Fruit fly (Drosophila melanogaster) whole organism, embryonic: ENCODE data around the gene CG2278.
A peak's percentile ranks its signal among the peaks of the same experiment; 100 is the strongest.

Experiments
- CG10274 ChIP-seq: fragments of 200-800 bp; sonication (Bioruptor generic); optimal IDR thresholded peaks from 3 replicates; lab custom pipeline; 2017; ENCODE audit warnings: missing biosample characterization, mild to moderate bottlenecking, missing genetic modification characterization
- CG13424 ChIP-seq: fragments of 200-800 bp; sonication (Bioruptor generic); optimal IDR thresholded peaks from 2 replicates; lab custom pipeline; 2019; ENCODE audit warnings: missing biosample characterization, mild to moderate bottlenecking, missing genetic modification characterization, moderate library complexity
- CG14965 ChIP-seq: fragments of 200-800 bp; sonication (Bioruptor generic); optimal IDR thresholded peaks from 2 replicates; lab custom pipeline; 2016; ENCODE audit warnings: missing biosample characterization, missing genetic modification characterization, borderline replicate concordance
- CG15011 ChIP-seq: fragments of 200-800 bp; sonication (Bioruptor generic); optimal IDR thresholded peaks from 3 replicates; lab custom pipeline; 2018; ENCODE audit warnings: missing biosample characterization, mild to moderate bottlenecking, missing genetic modification characterization
- CG17186 ChIP-seq: fragments of 200-800 bp; sonication (Bioruptor generic); optimal IDR thresholded peaks from 3 replicates; lab custom pipeline; 2017; ENCODE audit warnings: missing biosample characterization, missing genetic modification reagents, missing genetic modification characterization
- CG17802 ChIP-seq: fragments of 200-800 bp; sonication (Bioruptor generic); optimal IDR thresholded peaks from 2 replicates; lab custom pipeline; 2018; ENCODE audit warnings: missing biosample characterization, mild to moderate bottlenecking, missing genetic modification characterization, moderate library complexity
- CG17829 ChIP-seq: fragments of 200-800 bp; optimal IDR thresholded peaks from 2 replicates; lab custom pipeline; 2019; ENCODE audit warnings: missing biosample characterization, mild to moderate bottlenecking, missing genetic modification characterization, moderate library complexity
- CG17912 ChIP-seq: fragments of 200-800 bp; sonication (Bioruptor generic); optimal IDR thresholded peaks from 2 replicates; lab custom pipeline; 2018; ENCODE audit warnings: missing biosample characterization, mild to moderate bottlenecking, missing genetic modification characterization
- CG2712 ChIP-seq: fragments of 200-800 bp; optimal IDR thresholded peaks from 3 replicates; lab custom pipeline; 2019; ENCODE audit warnings: missing biosample characterization, mild to moderate bottlenecking, missing genetic modification characterization, moderate library complexity
- CG2889 ChIP-seq: fragments of 200-800 bp; sonication (Bioruptor generic); IDR thresholded peaks from 3 replicates; pipeline ENCODE4 v1.3.6; 2022; ENCODE audit warnings: missing biosample characterization, missing genetic modification characterization
- CG3281 ChIP-seq: fragments of 200-800 bp; sonication (Bioruptor generic); optimal IDR thresholded peaks from 3 replicates; lab custom pipeline; 2017; ENCODE audit warnings: missing biosample characterization, mild to moderate bottlenecking, missing genetic modification characterization
- CG6272 ChIP-seq: fragments of 200-800 bp; sonication (Bioruptor generic); IDR thresholded peaks from 2 replicates; pipeline ENCODE4 v1.3.6; 2022; ENCODE audit warnings: missing biosample characterization, missing genetic modification characterization
- CG6654 ChIP-seq: fragments of 200-800 bp; sonication (Bioruptor generic); optimal IDR thresholded peaks from 2 replicates; lab custom pipeline; 2017; ENCODE audit warnings: missing biosample characterization, mild to moderate bottlenecking, missing genetic modification characterization
- CG9437 ChIP-seq: fragments of 200-800 bp; sonication (Bioruptor generic); optimal IDR thresholded peaks from 2 replicates; lab custom pipeline; 2018; ENCODE audit warnings: missing biosample characterization, mild to moderate bottlenecking, missing genetic modification characterization
- CG9876 ChIP-seq: fragments of 200-800 bp; sonication (Bioruptor generic); optimal IDR thresholded peaks from 2 replicates; lab custom pipeline; 2016; ENCODE audit warnings: missing biosample characterization, missing genetic modification characterization
- CrebB ChIP-seq: fragments of 200-800 bp; sonication (Bioruptor generic); optimal IDR thresholded peaks from 3 replicates; lab custom pipeline; 2018; ENCODE audit warnings: missing biosample characterization, mild to moderate bottlenecking, missing genetic modification characterization
- Doc2 ChIP-seq: fragments of 200-800 bp; sonication (Bioruptor generic); IDR thresholded peaks from 2 replicates; pipeline ENCODE4 v1.3.6; 2022; ENCODE audit warnings: missing biosample characterization, missing genetic modification characterization
- Dref ChIP-seq: fragments of 200-800 bp; sonication (Bioruptor generic); IDR thresholded peaks from 2 replicates; pipeline ENCODE4 v1.3.6; 2022; ENCODE audit warnings: missing biosample characterization, missing genetic modification characterization
- ERR ChIP-seq: fragments of 200-800 bp; sonication (Bioruptor generic); optimal IDR thresholded peaks from 2 replicates; lab custom pipeline; 2016; ENCODE audit warnings: missing biosample characterization, missing genetic modification characterization
- Ets65A ChIP-seq: fragments of 200-800 bp; sonication (Bioruptor generic); peaks from one replicate; lab custom pipeline; 2016; ENCODE audit warnings: missing biosample characterization, missing genetic modification characterization
- Fer1 ChIP-seq: fragments of 200-800 bp; sonication (Bioruptor generic); optimal IDR thresholded peaks from 2 replicates; lab custom pipeline; 2017; ENCODE audit warnings: missing biosample characterization, mild to moderate bottlenecking, missing genetic modification characterization
- HLH3B ChIP-seq: fragments of 200-800 bp; sonication (Bioruptor generic); IDR thresholded peaks from 2 replicates; pipeline ENCODE4 v1.3.6; 2022; ENCODE audit warnings: missing biosample characterization, missing genetic modification characterization
- Hr3 ChIP-seq: fragments of 200-800 bp; sonication (Bioruptor generic); optimal IDR thresholded peaks from 3 replicates; lab custom pipeline; 2016; ENCODE audit warnings: missing biosample characterization, missing genetic modification characterization
- Jarid2 ChIP-seq: fragments of 200-800 bp; sonication (Bioruptor generic); optimal IDR thresholded peaks from 3 replicates; lab custom pipeline; 2017; ENCODE audit warnings: mild to moderate bottlenecking, missing biosample characterization, missing genetic modification reagents, missing genetic modification characterization
- Med ChIP-seq: fragments of 200-800 bp; sonication (Bioruptor generic); peaks from one replicate; lab custom pipeline; 2016; ENCODE audit warnings: missing biosample characterization, missing genetic modification characterization, mild to moderate bottlenecking, inconsistent platforms, moderate library complexity
- Oaz ChIP-seq: fragments of 200-800 bp; sonication (Bioruptor generic); IDR thresholded peaks from 2 replicates; pipeline ENCODE4 v1.3.6; 2022; ENCODE audit warnings: missing biosample characterization, missing genetic modification characterization
- Oli ChIP-seq: fragments of 200-800 bp; sonication (Bioruptor generic); optimal IDR thresholded peaks from 2 replicates; lab custom pipeline; 2018; ENCODE audit warnings: missing biosample characterization, mild to moderate bottlenecking, missing genetic modification characterization, moderate library complexity
- Pdp1 ChIP-seq, 2 experiments: fragments of 200-800 bp; sonication (Bioruptor generic); optimal IDR thresholded peaks; 3 replicates each; lab custom pipeline; 2016; ENCODE audit warnings: missing biosample characterization in 2 of 2, missing genetic modification characterization in 2 of 2, mild to moderate bottlenecking in 1 of 2, moderate library complexity in 1 of 2
- Spps ChIP-seq: fragments of 200-800 bp; sonication (Bioruptor generic); optimal IDR thresholded peaks from 2 replicates; lab custom pipeline; 2018; ENCODE audit warnings: missing biosample characterization, mild to moderate bottlenecking, missing genetic modification characterization
- Xbp1 ChIP-seq: fragments of 200-800 bp; sonication (Bioruptor generic); optimal IDR thresholded peaks from 3 replicates; lab custom pipeline; 2016; ENCODE audit warnings: missing biosample characterization, mild to moderate bottlenecking, missing genetic modification characterization
- al ChIP-seq: fragments of 200-800 bp; sonication (Bioruptor generic); IDR thresholded peaks from 2 replicates; pipeline ENCODE4 v1.3.6; 2022; ENCODE audit warnings: missing biosample characterization, missing genetic modification characterization
- br ChIP-seq: fragments of >200 bp; optimal IDR thresholded peaks from 2 replicates; lab custom pipeline; 2017
- da ChIP-seq: fragments of 200-800 bp; sonication (Bioruptor generic); optimal IDR thresholded peaks from 2 replicates; lab custom pipeline; 2016; ENCODE audit warnings: missing biosample characterization, missing genetic modification characterization
- dati ChIP-seq: fragments of 200-800 bp; sonication (Bioruptor generic); IDR thresholded peaks from 2 replicates; pipeline ENCODE4 v1.3.6; 2022; ENCODE audit warnings: missing biosample characterization, missing genetic modification characterization
- fd102C ChIP-seq: fragments of 200-800 bp; sonication (Bioruptor generic); optimal IDR thresholded peaks from 2 replicates; lab custom pipeline; 2018; ENCODE audit warnings: missing biosample characterization, mild to moderate bottlenecking, missing genetic modification characterization, moderate library complexity
- fd96Cb ChIP-seq: fragments of 200-800 bp; sonication (Bioruptor generic); optimal IDR thresholded peaks from 2 replicates; lab custom pipeline; 2018; ENCODE audit warnings: missing biosample characterization, mild to moderate bottlenecking, missing genetic modification characterization, moderate library complexity
- gro ChIP-seq: fragments of 200-800 bp; sonication (Bioruptor generic); optimal IDR thresholded peaks from 2 replicates; lab custom pipeline; 2016; ENCODE audit warnings: missing biosample characterization, missing genetic modification characterization
- ken ChIP-seq: fragments of 200-800 bp; sonication (Bioruptor generic); IDR thresholded peaks from 3 replicates; pipeline ENCODE4 v1.3.6; 2022; ENCODE audit warnings: missing biosample characterization, missing genetic modification characterization
- kni ChIP-seq: fragments of 200-800 bp; sonication (Bioruptor generic); optimal IDR thresholded peaks from 3 replicates; lab custom pipeline; 2017; ENCODE audit warnings: mild to moderate bottlenecking, missing biosample characterization, missing genetic modification reagents, missing genetic modification characterization
- lmd ChIP-seq: fragments of 200-800 bp; sonication (Bioruptor generic); IDR thresholded peaks from 2 replicates; pipeline ENCODE4 v1.3.6; 2022; ENCODE audit warnings: missing biosample characterization, missing genetic modification characterization
- nau ChIP-seq: fragments of 200-800 bp; sonication (Bioruptor generic); optimal IDR thresholded peaks from 3 replicates; lab custom pipeline; 2017; ENCODE audit warnings: missing biosample characterization, mild to moderate bottlenecking, missing genetic modification characterization, missing genetic modification reagents
- org-1 ChIP-seq: fragments of 200-800 bp; sonication (Bioruptor generic); optimal IDR thresholded peaks from 2 replicates; lab custom pipeline; 2017; ENCODE audit warnings: missing biosample characterization, missing genetic modification characterization
- sens-2 ChIP-seq: fragments of 200-800 bp; sonication (Bioruptor generic); IDR thresholded peaks from 2 replicates; pipeline ENCODE4 v1.3.6; 2022; ENCODE audit warnings: missing biosample characterization, missing genetic modification characterization
- sim ChIP-seq: fragments of 200-800 bp; sonication (Bioruptor generic); IDR thresholded peaks from 2 replicates; pipeline ENCODE4 v1.3.6; 2022; ENCODE audit warnings: missing biosample characterization, missing genetic modification characterization
- sima ChIP-seq: fragments of 200-800 bp; sonication (Bioruptor generic); optimal IDR thresholded peaks from 2 replicates; lab custom pipeline; 2016; ENCODE audit warnings: missing biosample characterization, missing genetic modification characterization
- sna ChIP-seq: fragments of 200-800 bp; sonication (Bioruptor generic); IDR thresholded peaks from 2 replicates; pipeline ENCODE4 v1.3.6; 2022; ENCODE audit warnings: missing biosample characterization, missing genetic modification characterization; ENCODE audit not compliant: partially characterized antibody
- tup ChIP-seq: fragments of 200-800 bp; sonication (Bioruptor generic); optimal IDR thresholded peaks from 2 replicates; lab custom pipeline; 2016; ENCODE audit warnings: missing biosample characterization, mild to moderate bottlenecking, missing genetic modification characterization, moderate library complexity
- tx ChIP-seq: fragments of 200-800 bp; sonication (Bioruptor generic); optimal IDR thresholded peaks from 2 replicates; lab custom pipeline; 2016; ENCODE audit warnings: missing biosample characterization, missing genetic modification characterization
- usp ChIP-seq: fragments of >200 bp; optimal IDR thresholded peaks from 2 replicates; lab custom pipeline; 2017; ENCODE audit warnings: missing biosample characterization, missing genetic modification characterization
- zen ChIP-seq: fragments of 200-800 bp; sonication (Bioruptor generic); optimal IDR thresholded peaks from 3 replicates; lab custom pipeline; 2018; ENCODE audit warnings: missing biosample characterization, mild to moderate bottlenecking, missing genetic modification characterization, moderate library complexity
- zf30C ChIP-seq: fragments of 200-800 bp; sonication (Bioruptor generic); optimal IDR thresholded peaks from 3 replicates; lab custom pipeline; 2018; ENCODE audit warnings: missing biosample characterization, mild to moderate bottlenecking, missing genetic modification characterization

CG2278 gene

DNA sequence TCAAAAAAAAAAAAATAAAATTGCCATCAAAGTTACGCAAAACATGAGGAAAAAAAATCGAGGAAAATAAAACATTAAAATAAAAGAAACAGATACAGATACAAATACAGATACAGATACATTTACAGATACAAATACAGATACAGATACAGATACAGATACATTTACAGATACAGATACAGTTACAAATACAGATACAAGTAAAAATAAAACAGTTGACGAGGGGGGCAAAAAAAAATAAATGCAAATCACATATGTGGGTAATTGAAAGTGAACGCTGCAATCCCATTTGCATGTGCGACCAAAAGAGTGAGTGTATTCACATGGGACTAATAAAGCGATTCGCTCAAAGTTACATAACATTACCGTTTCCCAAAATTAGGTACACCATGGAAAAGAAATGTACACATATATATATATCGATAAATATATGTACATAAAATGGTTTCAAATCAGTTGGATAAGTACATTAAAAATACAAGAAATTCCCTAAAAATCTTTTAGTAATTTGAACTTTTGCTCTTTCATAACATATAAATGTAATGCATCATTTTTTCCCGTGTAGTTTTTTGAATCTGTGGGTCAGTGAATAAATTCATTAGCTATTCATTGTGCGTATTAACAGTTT, 35.7 kb upstream of the CG2278 start (continued):
- no peak for TF ChIP-seq CG9876
- no peak for TF ChIP-seq CG6654
- TF ChIP-seq CG14965 (GFP tag; lab: Kevin White, UChicago), result no peak
- TF ChIP-seq al (GFP tag; lab: Robert Waterston, UW), result no peak
- TF ChIP-seq Jarid2 (GFP tag; lab: Kevin White, UChicago), result no peak
- TF ChIP-seq usp, result no peak
- peak; percentile 36 for TF ChIP-seq Med (GFP tag; lab: Kevin White, UChicago)
- TF ChIP-seq lmd, result peak; percentile 43; the same call in 1 of the 2 replicates
- no peak for TF ChIP-seq Ets65A (GFP tag; lab: Kevin White, UChicago)
- TF ChIP-seq CG10274 (GFP tag; lab: Kevin White, UChicago), result no peak
- TF ChIP-seq zf30C (GFP tag; lab: Kevin White, UChicago), result no peak
- no peak for TF ChIP-seq CG6272 (GFP tag; lab: Robert Waterston, UW)
- no peak for TF ChIP-seq br
- TF ChIP-seq sna (GFP tag; lab: Robert Waterston, UW), result no peak
- no peak for TF ChIP-seq fd102C
- TF ChIP-seq CG13424 (tag; lab: Kevin White, UChicago), result peak; percentile 45
- peak; percentile 5 for TF ChIP-seq CG9437 (GFP tag; lab: Kevin White, UChicago)
- no peak for TF ChIP-seq CG17802 (tag; lab: Kevin White, UChicago)
- TF ChIP-seq Spps (tag; lab: Kevin White, UChicago), result no peak
- no peak for TF ChIP-seq Dref (GFP tag; lab: Robert Waterston, UW)
- no peak for TF ChIP-seq nau
- no peak for TF ChIP-seq CG17912 (GFP tag; lab: Kevin White, UChicago)
- TF ChIP-seq CG17829 (tag; lab: Kevin White, UChicago), result no peak
- no peak for TF ChIP-seq sima (GFP tag; lab: Kevin White, UChicago)
- TF ChIP-seq CG15011 (GFP tag; lab: Kevin White, UChicago), result no peak
- TF ChIP-seq zen (tag; lab: Kevin White, UChicago), result no peak
- no peak for TF ChIP-seq ken (GFP tag; lab: Robert Waterston, UW)
- no peak for TF ChIP-seq Doc2 (GFP tag; lab: Robert Waterston, UW)
- TF ChIP-seq HLH3B (GFP tag; lab: Robert Waterston, UW), result peak; percentile 44; the same call in 1 of the 2 replicates
- TF ChIP-seq Xbp1 (GFP tag; lab: Kevin White, UChicago), result peak; percentile 33
- no peak for TF ChIP-seq ERR
- TF ChIP-seq Oaz, result 0 out of 2 replicates have a peak, but pooled peaks have one; percentile 26
- no peak for TF ChIP-seq gro
- TF ChIP-seq org-1, result no peak
- no peak for TF ChIP-seq sim (GFP tag; lab: Robert Waterston, UW)
- TF ChIP-seq Hr3 (GFP tag; lab: Kevin White, UChicago), result peak; percentile 31
- peak; percentile 5 for TF ChIP-seq Fer1 (GFP tag; lab: Kevin White, UChicago)
- peak; percentile 48 for TF ChIP-seq CG2712
- peak; percentile 57 for TF ChIP-seq Oli (tag; lab: Kevin White, UChicago)
- TF ChIP-seq da (GFP tag; lab: Kevin White, UChicago), result no peak
- no peak for TF ChIP-seq tx (GFP tag; lab: Kevin White, UChicago)
- TF ChIP-seq Pdp1 (GFP tag; optimal IDR thresholded peaks at IDR 0.05; lab: Kevin White, UChicago), result peak in 1 of 2 experiments; percentile 71
- TF ChIP-seq fd96Cb (tag; lab: Kevin White, UChicago), result peak; percentile 42
- TF ChIP-seq CG2889 (GFP tag; lab: Robert Waterston, UW), result no peak
- no peak for TF ChIP-seq CrebB (tag; lab: Kevin White, UChicago)
- TF ChIP-seq dati, result no peak
- no peak for TF ChIP-seq kni (GFP tag; lab: Kevin White, UChicago)
- no peak for TF ChIP-seq tup (GFP tag; lab: Kevin White, UChicago)
- TF ChIP-seq sens-2 (GFP tag; lab: Robert Waterston, UW), result no peak
- TF ChIP-seq CG3281 (GFP tag; lab: Kevin White, UChicago), result no peak
- no peak for TF ChIP-seq CG17186
